Fruit fly (Drosophila melanogaster): ENCODE results near the gene BOD1.

DNA sequence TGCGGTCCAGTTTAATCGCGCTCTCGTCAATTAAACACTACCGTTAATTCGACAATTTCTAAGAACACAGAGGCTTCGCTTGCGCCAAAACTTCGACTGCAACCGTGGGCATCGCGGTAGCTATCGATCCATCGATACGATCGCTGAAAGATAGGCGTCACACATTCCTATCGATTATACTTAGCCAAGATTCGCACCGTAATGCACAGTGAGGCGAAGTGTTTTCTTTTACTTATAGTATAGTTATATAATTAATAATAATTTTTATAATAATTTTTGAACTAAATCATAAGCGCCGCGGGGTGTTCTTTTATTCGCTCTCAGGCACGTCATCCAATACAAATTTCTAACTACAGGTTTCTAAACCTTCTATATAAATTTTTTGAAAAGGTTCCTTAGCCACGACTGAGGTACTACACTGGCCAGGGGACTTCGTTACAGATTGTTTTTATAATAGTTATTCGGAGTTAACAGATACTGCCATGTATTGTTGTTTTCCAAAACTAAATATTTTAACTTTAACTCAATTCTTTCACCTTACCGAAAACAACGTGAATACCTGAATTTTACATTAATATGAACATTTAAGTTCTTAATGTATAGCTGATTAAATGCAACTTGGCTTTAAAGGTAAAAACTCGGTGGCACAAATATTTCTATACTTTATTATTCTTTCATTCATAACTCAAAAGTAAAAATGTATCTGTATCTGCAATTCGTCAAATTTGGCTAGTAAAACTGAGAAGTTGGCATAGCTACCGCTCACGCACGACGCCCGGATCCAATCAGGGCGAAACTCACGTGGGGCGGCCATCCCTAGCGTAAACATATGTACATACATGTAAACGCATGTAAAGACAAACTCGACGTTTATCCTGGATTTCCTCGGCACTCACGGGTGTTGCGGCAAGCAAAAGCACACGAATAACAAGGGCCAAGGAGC is at the start of gene BOD1, which contains the start of gene NSD:
- TF ChIP-seq Crg-1 (GFP tag; optimal IDR thresholded peaks at IDR 0.05) (no peak), toe (GFP tag; optimal IDR thresholded peaks at IDR 0.05) (peak; percentile 40), CG1620 (GFP tag; optimal IDR thresholded peaks at IDR 0.05) (no peak), CG7045 (GFP tag; optimal IDR thresholded peaks at IDR 0.05) (no peak)
